Worm (Caenorhabditis elegans) whole organism, L2 larva: ENCODE data around the gene C06G3.3.

ENCODE experiments used
- alr-1 ChIP-seq: fragments of 150-350 bp; optimal IDR thresholded peaks from 2 replicates; lab custom pipeline; 2014; ENCODE audit warnings: missing biosample characterization, missing genetic modification characterization
- ama-1 ChIP-seq: fragments of 150-350 bp; optimal IDR thresholded peaks from 2 replicates; lab custom pipeline; 2018; ENCODE audit warnings: inconsistent platforms
- lin-11 ChIP-seq: fragments of 150-350 bp; sonication (generic microtip); optimal IDR thresholded peaks from 2 replicates; lab custom pipeline; 2014; ENCODE audit warnings: missing biosample characterization, missing genetic modification characterization, inconsistent platforms, mixed read lengths
- lin-13 ChIP-seq: fragments of 150-350 bp; optimal IDR thresholded peaks from 2 replicates; lab custom pipeline; 2014; ENCODE audit warnings: missing biosample characterization, missing genetic modification reagents, missing genetic modification characterization
- mdl-1 ChIP-seq, 2 experiments: fragments of 150-350 bp in 1 of 2; sonication (generic microtip) in 1 of 2; optimal IDR thresholded peaks; 2 replicates each; lab custom pipeline; 2017; ENCODE audit warnings: missing biosample characterization in 2 of 2, missing genetic modification characterization in 2 of 2
- nhr-12 ChIP-seq: fragments of 150-350 bp; optimal IDR thresholded peaks from 2 replicates; lab custom pipeline; 2014; ENCODE audit warnings: missing biosample characterization, missing genetic modification characterization
- nhr-25 ChIP-seq: fragments of 150-350 bp; sonication (generic microtip); optimal IDR thresholded peaks from 3 replicates; lab custom pipeline; 2014; ENCODE audit warnings: missing biosample characterization, missing genetic modification characterization
- nhr-77 ChIP-seq: fragments of 150-350 bp; optimal IDR thresholded peaks from 2 replicates; lab custom pipeline; 2014; ENCODE audit warnings: missing biosample characterization, missing genetic modification characterization
- sma-3 ChIP-seq: sonication (generic microtip); optimal IDR thresholded peaks from 2 replicates; lab custom pipeline; 2016; ENCODE audit warnings: missing genetic modification reagents, missing genetic modification characterization, missing compliant biosample characterization
- snpc-4 ChIP-seq: fragments of 150-350 bp; optimal IDR thresholded peaks from 2 replicates; lab custom pipeline; 2014; ENCODE audit warnings: missing biosample characterization, missing genetic modification characterization
- unc-55 ChIP-seq: fragments of 150-350 bp; sonication (generic microtip); optimal IDR thresholded peaks from 3 replicates; lab custom pipeline; 2014; ENCODE audit warnings: missing biosample characterization, missing genetic modification reagents, missing genetic modification characterization
- zag-1 ChIP-seq: fragments of 150-350 bp; optimal IDR thresholded peaks from 2 replicates; lab custom pipeline; 2014; ENCODE audit warnings: missing biosample characterization, missing genetic modification characterization

- TF ChIP-seq lin-13 (GFP tag; lab: Kevin White, UChicago) = no peak
- TF ChIP-seq alr-1 (tag; lab: Kevin White, UChicago) = no peak
- no peak for TF ChIP-seq sma-3 (GFP tag; lab: Kevin White, UChicago)
- TF ChIP-seq mdl-1 (tag; optimal IDR thresholded peaks at IDR 0.05; lab: Kevin White, UChicago) = no peak
- no peak for TF ChIP-seq snpc-4 (tag; lab: Kevin White, UChicago)
- no peak for TF ChIP-seq unc-55 (GFP tag; lab: Kevin White, UChicago)
- TF ChIP-seq zag-1 (tag; lab: Kevin White, UChicago) = no peak
- no peak for TF ChIP-seq lin-11
- TF ChIP-seq nhr-77 (tag; lab: Kevin White, UChicago) = no peak
- TF ChIP-seq nhr-12 (tag; lab: Kevin White, UChicago) = no peak
- TF ChIP-seq ama-1 (lab: Kevin White, UChicago) = no peak
- no peak for TF ChIP-seq nhr-25 (tag; lab: Kevin White, UChicago)
Observed at ce11 chrIV:6999206-6999605, 36.7 kb upstream of the C06G3.3 start, which contains the start of gene C25A8.5.
